Fruit fly (Drosophila melanogaster) whole organism, embryonic: ENCODE data around the gene CG2059.
A peak's percentile ranks its signal among the peaks of the same experiment; 100 is the strongest.

Experiments
- Antp ChIP-seq: fragments of 200-800 bp; sonication (Bioruptor generic); optimal IDR thresholded peaks from 3 replicates; lab custom pipeline; 2016; ENCODE audit warnings: missing biosample characterization, missing genetic modification characterization
- Awh ChIP-seq: fragments of 200-800 bp; sonication (Bioruptor generic); IDR thresholded peaks from 2 replicates; pipeline ENCODE4, ENCODE4 v1.3.6; 2022; ENCODE audit warnings: missing biosample characterization, missing genetic modification characterization
- CG10267 ChIP-seq: fragments of 200-800 bp; sonication (Bioruptor generic); optimal IDR thresholded peaks from 2 replicates; lab custom pipeline; 2018; ENCODE audit warnings: missing biosample characterization, mild to moderate bottlenecking, missing genetic modification characterization, moderate library complexity
- CG11093 ChIP-seq: fragments of 200-800 bp; sonication (Bioruptor generic); IDR thresholded peaks from 3 replicates; pipeline ENCODE4 v1.3.6; 2022; ENCODE audit warnings: missing biosample characterization, missing genetic modification characterization
- CG12659 ChIP-seq: fragments of 200-800 bp; sonication (Bioruptor generic); optimal IDR thresholded peaks from 3 replicates; lab custom pipeline; 2017; ENCODE audit warnings: mild to moderate bottlenecking, missing biosample characterization, missing genetic modification reagents, missing genetic modification characterization
- CG15601 ChIP-seq: fragments of 200-800 bp; sonication (Bioruptor generic); optimal IDR thresholded peaks from 3 replicates; lab custom pipeline; 2019; ENCODE audit warnings: missing biosample characterization, mild to moderate bottlenecking, missing genetic modification characterization, moderate library complexity
- CG1603 ChIP-seq: fragments of 200-800 bp; sonication (Bioruptor generic); optimal IDR thresholded peaks from 2 replicates; lab custom pipeline; 2019; ENCODE audit warnings: missing biosample characterization, mild to moderate bottlenecking, missing genetic modification characterization, moderate library complexity
- CG1647 ChIP-seq: fragments of 200-800 bp; sonication (Bioruptor generic); optimal IDR thresholded peaks from 3 replicates; lab custom pipeline; 2016; ENCODE audit warnings: missing biosample characterization, missing genetic modification characterization
- CG16863 ChIP-seq: fragments of 200-800 bp; sonication (Bioruptor generic); optimal IDR thresholded peaks from 3 replicates; lab custom pipeline; 2016; ENCODE audit warnings: missing biosample characterization, missing genetic modification characterization
- CG18262 ChIP-seq: fragments of 200-800 bp; optimal IDR thresholded peaks from 3 replicates; lab custom pipeline; 2019; ENCODE audit warnings: missing biosample characterization, mild to moderate bottlenecking, missing genetic modification characterization, moderate library complexity
- CG31388 ChIP-seq: fragments of 200-800 bp; sonication (Bioruptor generic); optimal IDR thresholded peaks from 2 replicates; lab custom pipeline; 2016; ENCODE audit warnings: missing biosample characterization, missing genetic modification characterization
- CG34224 ChIP-seq: fragments of 200-800 bp; sonication (Bioruptor generic); IDR thresholded peaks from 3 replicates; pipeline ENCODE4 v1.3.6; 2022; ENCODE audit warnings: missing biosample characterization, missing genetic modification characterization; ENCODE audit not compliant: partially characterized antibody
- CG4617 ChIP-seq: fragments of 200-800 bp; sonication (Bioruptor generic); optimal IDR thresholded peaks from 3 replicates; lab custom pipeline; 2016; ENCODE audit warnings: missing biosample characterization, missing genetic modification characterization, borderline replicate concordance
- CG6272 ChIP-seq: fragments of 200-800 bp; sonication (Bioruptor generic); IDR thresholded peaks from 2 replicates; pipeline ENCODE4 v1.3.6; 2022; ENCODE audit warnings: missing biosample characterization, missing genetic modification characterization
- CG6765 ChIP-seq: fragments of 200-800 bp; sonication (Bioruptor generic); optimal IDR thresholded peaks from 3 replicates; lab custom pipeline; 2017; ENCODE audit warnings: missing biosample characterization, mild to moderate bottlenecking, missing genetic modification characterization
- CG6791 ChIP-seq: fragments of 200-800 bp; sonication (Bioruptor generic); IDR thresholded peaks from 3 replicates; pipeline ENCODE4 v1.3.6; 2022; ENCODE audit warnings: missing biosample characterization, missing genetic modification characterization; ENCODE audit not compliant: partially characterized antibody
- CG7271 ChIP-seq: fragments of 200-800 bp; sonication (Bioruptor generic); optimal IDR thresholded peaks from 2 replicates; lab custom pipeline; 2018; ENCODE audit warnings: missing biosample characterization, mild to moderate bottlenecking, missing genetic modification characterization, moderate library complexity
- CG7372 ChIP-seq: fragments of 200-800 bp; sonication (Bioruptor generic); IDR thresholded peaks from 2 replicates; pipeline ENCODE4 v1.3.6; 2022; ENCODE audit warnings: missing biosample characterization, missing genetic modification characterization
- CG7928 ChIP-seq: fragments of 200-800 bp; sonication (Bioruptor generic); optimal IDR thresholded peaks from 2 replicates; lab custom pipeline; 2017; ENCODE audit warnings: missing biosample characterization, mild to moderate bottlenecking, missing genetic modification characterization
- CG9876 ChIP-seq: fragments of 200-800 bp; sonication (Bioruptor generic); optimal IDR thresholded peaks from 2 replicates; lab custom pipeline; 2016; ENCODE audit warnings: missing biosample characterization, missing genetic modification characterization
- CG9932 ChIP-seq: fragments of 200-800 bp; sonication (Bioruptor generic); IDR thresholded peaks from 2 replicates; pipeline ENCODE4 v1.3.6; 2022; ENCODE audit warnings: missing biosample characterization, missing genetic modification characterization
- Dbx ChIP-seq: fragments of 200-800 bp; sonication (Bioruptor generic); IDR thresholded peaks from 3 replicates; pipeline ENCODE4 v1.3.6; 2022; ENCODE audit warnings: missing biosample characterization, missing genetic modification characterization
- Drgx ChIP-seq: fragments of 200-800 bp; sonication (Bioruptor generic); IDR thresholded peaks from 2 replicates; pipeline ENCODE4 v1.3.6; 2022; ENCODE audit warnings: missing biosample characterization, missing genetic modification characterization
- Gsc ChIP-seq: fragments of 200-800 bp; sonication (Bioruptor generic); IDR thresholded peaks from 2 replicates; pipeline ENCODE4 v1.3.6; 2022; ENCODE audit warnings: missing biosample characterization, missing genetic modification characterization
- HHEX ChIP-seq: fragments of 200-800 bp; sonication (Bioruptor generic); optimal IDR thresholded peaks from 3 replicates; lab custom pipeline; 2017; ENCODE audit warnings: missing biosample characterization, mild to moderate bottlenecking, missing genetic modification characterization, missing genetic modification reagents
- HmgD ChIP-seq: fragments of 200-800 bp; sonication (Bioruptor generic); optimal IDR thresholded peaks from 3 replicates; lab custom pipeline; 2016; ENCODE audit warnings: missing biosample characterization, missing genetic modification characterization
- Hr3 ChIP-seq: fragments of 200-800 bp; sonication (Bioruptor generic); optimal IDR thresholded peaks from 3 replicates; lab custom pipeline; 2016; ENCODE audit warnings: missing biosample characterization, missing genetic modification characterization
- Lhr ChIP-seq: fragments of 200-800 bp; sonication (Bioruptor generic); optimal IDR thresholded peaks from 3 replicates; lab custom pipeline; 2017; ENCODE audit warnings: mild to moderate bottlenecking, missing biosample characterization, missing genetic modification reagents, missing genetic modification characterization
- Lpt ChIP-seq: fragments of >200 bp; optimal IDR thresholded peaks from 2 replicates; lab custom pipeline; 2018; ENCODE audit warnings: missing biosample characterization, missing genetic modification characterization
- Mes4 ChIP-seq: fragments of 200-800 bp; sonication (Bioruptor generic); optimal IDR thresholded peaks from 2 replicates; lab custom pipeline; 2016; ENCODE audit warnings: missing biosample characterization, missing genetic modification characterization
- NFAT ChIP-seq: fragments of 200-800 bp; sonication (Bioruptor generic); IDR thresholded peaks from 2 replicates; pipeline ENCODE4 v1.3.6; 2022; ENCODE audit warnings: missing biosample characterization, missing genetic modification characterization
- NK7.1 ChIP-seq: fragments of 200-800 bp; sonication (Bioruptor generic); optimal IDR thresholded peaks from 3 replicates; lab custom pipeline; 2016; ENCODE audit warnings: missing biosample characterization, missing genetic modification characterization
- PHDP ChIP-seq: fragments of 200-800 bp; sonication (Bioruptor generic); optimal IDR thresholded peaks from 3 replicates; lab custom pipeline; 2018; ENCODE audit warnings: missing biosample characterization, mild to moderate bottlenecking, missing genetic modification characterization, moderate library complexity
- Sin3A ChIP-seq: fragments of >200 bp; optimal IDR thresholded peaks from 2 replicates; lab custom pipeline; 2018
- Six4 ChIP-seq: fragments of 200-800 bp; sonication (Bioruptor generic); optimal IDR thresholded peaks from 2 replicates; lab custom pipeline; 2016; ENCODE audit warnings: missing biosample characterization, missing genetic modification characterization
- al ChIP-seq: fragments of 200-800 bp; sonication (Bioruptor generic); IDR thresholded peaks from 2 replicates; pipeline ENCODE4 v1.3.6; 2022; ENCODE audit warnings: missing biosample characterization, missing genetic modification characterization
- caup ChIP-seq: fragments of 200-800 bp; sonication (Bioruptor generic); optimal IDR thresholded peaks from 3 replicates; lab custom pipeline; 2017; ENCODE audit warnings: missing biosample characterization, mild to moderate bottlenecking, missing genetic modification characterization, moderate library complexity; ENCODE audit not compliant: severe bottlenecking
- chm ChIP-seq: fragments of 200-800 bp; sonication (Bioruptor generic); IDR thresholded peaks from 2 replicates; pipeline ENCODE4 v1.3.6; 2022; ENCODE audit warnings: missing biosample characterization, missing genetic modification characterization
- chn ChIP-seq: fragments of 200-800 bp; sonication (Bioruptor generic); optimal IDR thresholded peaks from 2 replicates; lab custom pipeline; 2016; ENCODE audit warnings: missing biosample characterization, missing genetic modification characterization
- corto ChIP-seq: fragments of 200-800 bp; sonication (Bioruptor generic); optimal IDR thresholded peaks from 2 replicates; lab custom pipeline; 2016; ENCODE audit warnings: missing biosample characterization, mild to moderate bottlenecking, missing genetic modification characterization, moderate library complexity
- dimm ChIP-seq: fragments of 200-800 bp; sonication (Bioruptor generic); IDR thresholded peaks from 2 replicates; pipeline ENCODE4 v1.3.6; 2022; ENCODE audit warnings: missing biosample characterization, missing genetic modification characterization
- gro ChIP-seq: fragments of 200-800 bp; sonication (Bioruptor generic); optimal IDR thresholded peaks from 2 replicates; lab custom pipeline; 2016; ENCODE audit warnings: missing biosample characterization, missing genetic modification characterization
- kah ChIP-seq: fragments of 200-800 bp; sonication (Bioruptor generic); optimal IDR thresholded peaks from 2 replicates; lab custom pipeline; 2018; ENCODE audit warnings: missing biosample characterization, mild to moderate bottlenecking, missing genetic modification characterization
- mld ChIP-seq: fragments of 200-800 bp; sonication (Bioruptor generic); IDR thresholded peaks from 3 replicates; pipeline ENCODE4 v1.3.6; 2022; ENCODE audit warnings: missing biosample characterization, missing genetic modification characterization; ENCODE audit not compliant: partially characterized antibody
- run ChIP-seq: fragments of 200-800 bp; sonication (Bioruptor generic); optimal IDR thresholded peaks from 3 replicates; lab custom pipeline; 2018; ENCODE audit warnings: missing biosample characterization, mild to moderate bottlenecking, missing genetic modification characterization
- schlank ChIP-seq: fragments of 200-800 bp; sonication (Bioruptor generic); optimal IDR thresholded peaks from 2 replicates; lab custom pipeline; 2018; ENCODE audit warnings: missing biosample characterization, mild to moderate bottlenecking, missing genetic modification characterization
- shn ChIP-seq: fragments of 200-800 bp; sonication (Bioruptor generic); optimal IDR thresholded peaks from 3 replicates; lab custom pipeline; 2016; ENCODE audit warnings: missing biosample characterization, missing genetic modification characterization
- sug ChIP-seq: fragments of 200-800 bp; optimal IDR thresholded peaks from 2 replicates; lab custom pipeline; 2019; ENCODE audit warnings: missing biosample characterization, mild to moderate bottlenecking, missing genetic modification characterization, moderate library complexity
- vvl ChIP-seq: fragments of 200-800 bp; sonication (Bioruptor generic); IDR thresholded peaks from 2 replicates; pipeline ENCODE4 v1.3.6; 2022; ENCODE audit warnings: missing biosample characterization, missing genetic modification characterization
- wdn ChIP-seq: fragments of 200-800 bp; sonication (Bioruptor generic); IDR thresholded peaks from 2 replicates; pipeline ENCODE4 v1.3.6; 2022; ENCODE audit warnings: missing biosample characterization, missing genetic modification characterization

The CG2059 gene

DNA sequence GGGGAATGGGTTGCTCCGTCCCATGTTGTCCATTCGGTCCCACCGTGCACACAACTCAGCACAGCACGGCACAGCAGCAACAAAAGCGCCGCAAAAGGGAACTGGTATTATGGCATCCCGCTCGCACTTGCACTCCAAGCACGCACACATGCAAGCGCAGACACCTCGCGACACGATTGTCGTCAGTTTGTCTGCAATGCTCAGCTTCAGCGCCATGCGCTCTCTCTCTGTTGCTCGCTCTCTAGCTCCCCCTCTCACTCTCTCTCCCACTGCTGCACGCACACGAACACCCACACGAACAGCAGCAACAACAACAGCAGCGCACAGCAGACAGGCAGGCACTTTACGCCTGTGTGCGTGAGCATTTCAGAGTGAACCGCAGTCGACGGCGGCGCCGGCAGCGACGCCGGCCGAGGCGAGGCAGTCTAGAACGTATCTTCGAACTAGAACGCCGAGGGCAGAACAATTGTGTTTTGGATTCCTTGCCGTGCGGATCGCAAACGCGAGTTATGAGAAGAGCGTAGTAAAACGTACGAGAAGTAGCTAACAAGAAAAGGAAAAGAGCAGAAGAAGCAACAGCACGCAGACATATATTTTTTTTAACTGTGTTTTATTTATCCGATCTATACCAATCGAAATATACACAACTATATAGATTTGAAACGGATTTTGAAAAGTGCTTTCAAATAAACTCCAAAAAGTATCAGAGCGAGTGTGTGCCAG, 21.5 kb downstream of the CG2059 start, which contains the start of gene brk (continued):
- TF ChIP-seq sug (peak; percentile 28), run (tag; lab: Kevin White, UChicago) (no peak), Dbx (GFP tag; lab: Robert Waterston, UW) (no peak; the same call in 2 of the 3 replicates), Awh (GFP tag; lab: Robert Waterston, UW) (no peak), Drgx (peak; percentile 40), CG7372 (GFP tag; lab: Robert Waterston, UW) (no peak), Hr3 (GFP tag; lab: Kevin White, UChicago) (no peak), CG6765 (no peak), CG11093 (no peak), CG12659 (GFP tag; lab: Kevin White, UChicago) (no peak), al (GFP tag; lab: Robert Waterston, UW) (no peak), Antp (GFP tag; lab: Kevin White, UChicago) (no peak), NFAT (no peak; the same call in 1 of the 2 replicates), kah (GFP tag; lab: Kevin White, UChicago) (no peak), shn (peak; percentile 99), CG4617 (GFP tag; lab: Kevin White, UChicago) (no peak), corto (no peak), PHDP (no peak), CG18262 (tag; lab: Kevin White, UChicago) (no peak), CG1603 (no peak), CG16863 (GFP tag; lab: Kevin White, UChicago) (no peak), schlank (tag; lab: Kevin White, UChicago) (no peak), CG9876 (GFP tag; lab: Kevin White, UChicago) (no peak), CG31388 (GFP tag; lab: Kevin White, UChicago) (no peak), wdn (0 out of 2 replicates have a peak, but pooled peaks have one; percentile 1), CG6791 (GFP tag; lab: Robert Waterston, UW) (peak; percentile 40; the same call in 1 of the 3 replicates), CG10267 (tag; lab: Kevin White, UChicago) (no peak), Six4 (GFP tag; lab: Kevin White, UChicago) (no peak), gro (GFP tag; lab: Kevin White, UChicago) (peak; percentile 41), chn (GFP tag; lab: Kevin White, UChicago) (peak; percentile 73), CG7271 (peak; percentile 39), mld (GFP tag; lab: Robert Waterston, UW) (no peak), CG34224 (GFP tag; lab: Robert Waterston, UW) (peak; percentile 53; the same call in 1 of the 3 replicates), CG1647 (no peak), Sin3A (lab: Kevin White, UChicago) (no peak), vvl (GFP tag; lab: Robert Waterston, UW) (no peak; the same call in 1 of the 2 replicates), Gsc (GFP tag; lab: Robert Waterston, UW) (no peak), NK7.1 (no peak), HHEX (GFP tag; lab: Kevin White, UChicago) (no peak), Mes4 (GFP tag; lab: Kevin White, UChicago) (no peak), Lhr (GFP tag; lab: Kevin White, UChicago) (no peak), dimm (GFP tag; lab: Robert Waterston, UW) (no peak), Lpt (no peak), CG6272 (GFP tag; lab: Robert Waterston, UW) (no peak; the same call in 1 of the 2 replicates), caup (GFP tag; lab: Kevin White, UChicago) (no peak), CG15601 (tag; lab: Kevin White, UChicago) (no peak), chm (GFP tag; lab: Robert Waterston, UW) (peak; percentile 39; the same call in 1 of the 2 replicates), CG9932 (peak; percentile 34; the same call in 1 of the 2 replicates), CG7928 (GFP tag; lab: Kevin White, UChicago) (no peak), HmgD (GFP tag; lab: Kevin White, UChicago) (peak; percentile 71)
